Worm (Caenorhabditis elegans): ENCODE measurements around the gene hhat-1.

The hhat-1 gene

DNA sequence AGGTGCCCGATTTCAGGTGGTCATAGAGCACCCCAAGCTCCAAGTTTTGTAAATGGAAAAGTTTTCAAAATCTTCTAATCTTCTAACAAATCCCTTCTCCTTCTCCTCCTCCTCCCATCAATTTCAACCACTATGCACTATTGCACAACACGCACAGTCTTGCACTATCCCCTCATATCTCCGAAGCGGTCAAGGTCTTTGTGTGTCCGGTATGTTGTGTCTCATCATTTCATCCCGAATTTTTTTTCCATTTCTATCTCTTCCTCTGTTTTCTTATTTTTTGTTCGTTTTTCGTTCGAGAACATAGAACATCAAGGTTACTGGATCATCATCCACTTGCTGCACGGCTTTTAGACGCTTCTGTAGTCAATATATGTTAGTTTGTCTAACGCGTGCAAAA lies 25.9 kb downstream of the hhat-1 start:
- TF ChIP-seq eor-1 (tag; optimal IDR thresholded peaks at IDR 0.05), result no peak
- no peak for TF ChIP-seq R02D3.7 (tag; optimal IDR thresholded peaks at IDR 0.05)
- peak; percentile 68 for TF ChIP-seq nhr-23 (tag; optimal IDR thresholded peaks at IDR 0.05)
- no peak for TF ChIP-seq nhr-28 (tag; optimal IDR thresholded peaks at IDR 0.05)
- no peak for TF ChIP-seq nhr-12 (tag; optimal IDR thresholded peaks at IDR 0.05)
- no peak for TF ChIP-seq zag-1 (tag; optimal IDR thresholded peaks at IDR 0.05)
- TF ChIP-seq lin-39 (tag; optimal IDR thresholded peaks at IDR 0.05), result no peak
- TF ChIP-seq ZK546.5 (tag; optimal IDR thresholded peaks at IDR 0.05), result no peak
- TF ChIP-seq nhr-43 (tag; optimal IDR thresholded peaks at IDR 0.05; ENCODE audit: poor library complexity, severe bottlenecking), result peak; percentile 15

DNA sequence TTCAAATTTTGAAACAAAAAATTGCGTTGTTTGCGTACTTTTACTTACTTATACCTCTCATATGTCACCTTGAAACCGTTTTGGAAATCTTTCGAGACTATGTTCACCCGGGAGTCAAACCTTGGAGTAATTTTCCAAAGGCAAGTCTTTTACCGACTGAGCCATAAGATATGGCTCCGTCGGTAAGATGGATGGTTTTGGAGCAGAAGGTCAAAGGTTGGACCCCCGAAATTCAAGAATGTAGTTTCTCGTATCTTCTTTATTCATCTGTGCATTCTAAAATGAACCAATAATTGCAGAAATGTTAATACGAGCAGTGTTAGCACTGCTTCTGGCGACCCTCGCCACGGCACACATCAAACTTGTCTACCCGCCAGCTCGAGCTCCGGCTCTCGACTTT lies 27.0 kb downstream of the hhat-1 start, which contains the start of gene C09F9.2:
Gene C09F9.2 (plus strand): TSS at position 301 of the 400 bp plus-strand sequence.
- no peak for TF ChIP-seq lin-39 (tag; optimal IDR thresholded peaks at IDR 0.05)
- TF ChIP-seq ZK546.5 (tag; optimal IDR thresholded peaks at IDR 0.05), result no peak
- TF ChIP-seq tbx-2 (tag; optimal IDR thresholded peaks at IDR 0.05), result no peak
- no peak for TF ChIP-seq hmg-11 (tag; optimal IDR thresholded peaks at IDR 0.05)
- TF ChIP-seq nhr-67 (tag; optimal IDR thresholded peaks at IDR 0.05), result no peak
- no peak for TF ChIP-seq egl-27 (tag; optimal IDR thresholded peaks at IDR 0.05)
- no peak for TF ChIP-seq nhr-76 (tag; optimal IDR thresholded peaks at IDR 0.05)
- TF ChIP-seq nhr-28 (tag; optimal IDR thresholded peaks at IDR 0.05), result no peak
- no peak for TF ChIP-seq eor-1 (tag; optimal IDR thresholded peaks at IDR 0.05)
- TF ChIP-seq ceh-28 (tag; optimal IDR thresholded peaks at IDR 0.05), result no peak
- TF ChIP-seq skn-1 (tag; optimal IDR thresholded peaks at IDR 0.05), result no peak
- no peak for TF ChIP-seq snpc-4 (tag; optimal IDR thresholded peaks at IDR 0.05)
- no peak for TF ChIP-seq zag-1 (tag; optimal IDR thresholded peaks at IDR 0.05)
- no peak for TF ChIP-seq ztf-4 (tag; optimal IDR thresholded peaks at IDR 0.05)

DNA sequence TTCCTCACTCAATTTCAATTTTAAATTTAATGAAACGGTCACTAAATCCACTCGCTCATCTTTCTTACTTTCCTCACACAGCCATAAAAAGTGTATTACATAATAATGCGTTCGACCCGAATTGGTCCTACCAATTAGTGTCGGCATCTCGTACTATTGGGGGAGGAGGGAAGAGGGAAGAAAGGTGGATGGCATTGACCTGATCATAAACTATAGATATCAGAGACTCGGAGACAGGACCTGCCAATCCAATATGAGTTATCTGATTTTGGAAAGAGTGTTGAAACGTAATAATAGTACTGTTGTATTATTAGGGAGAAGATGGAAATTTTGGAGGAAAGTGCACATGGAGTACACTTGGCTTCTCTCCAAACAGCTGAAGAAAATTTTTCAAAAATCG lies 27.7 kb downstream of the hhat-1 start:
- TF ChIP-seq nhr-76 (tag; optimal IDR thresholded peaks at IDR 0.05), result no peak
- no peak for TF ChIP-seq mml-1 (tag; optimal IDR thresholded peaks at IDR 0.05)
- no peak for TF ChIP-seq nhr-25 (tag; optimal IDR thresholded peaks at IDR 0.05)
- TF ChIP-seq nhr-23 (tag; optimal IDR thresholded peaks at IDR 0.05), result peak; percentile 2
- TF ChIP-seq elt-2 (tag; optimal IDR thresholded peaks at IDR 0.05), result no peak

DNA sequence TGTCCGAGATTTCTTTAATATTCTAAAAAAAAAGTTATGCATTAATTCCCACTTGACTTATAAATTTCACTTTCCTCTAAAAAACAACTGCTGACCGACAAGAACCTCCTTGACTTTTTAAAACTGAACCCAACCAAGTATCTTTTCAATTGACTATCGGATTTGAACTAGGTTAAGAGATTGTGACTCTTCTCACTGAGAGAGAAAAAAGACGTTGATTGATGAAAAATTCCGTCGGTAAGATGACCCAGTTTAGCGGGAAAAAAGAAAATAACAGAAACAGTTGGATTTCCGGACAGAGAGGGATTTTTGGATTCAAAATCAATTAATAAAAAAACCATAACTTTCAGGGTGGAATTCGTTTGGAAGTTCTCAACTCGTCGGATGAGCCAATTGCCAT lies 28.2 kb downstream of the hhat-1 start:
- TF ChIP-seq nhr-23 (tag; optimal IDR thresholded peaks at IDR 0.05), result peak; percentile 62
- no peak for TF ChIP-seq hmg-11 (tag; optimal IDR thresholded peaks at IDR 0.05)
- TF ChIP-seq nhr-11 (tag; optimal IDR thresholded peaks at IDR 0.05), result no peak

DNA sequence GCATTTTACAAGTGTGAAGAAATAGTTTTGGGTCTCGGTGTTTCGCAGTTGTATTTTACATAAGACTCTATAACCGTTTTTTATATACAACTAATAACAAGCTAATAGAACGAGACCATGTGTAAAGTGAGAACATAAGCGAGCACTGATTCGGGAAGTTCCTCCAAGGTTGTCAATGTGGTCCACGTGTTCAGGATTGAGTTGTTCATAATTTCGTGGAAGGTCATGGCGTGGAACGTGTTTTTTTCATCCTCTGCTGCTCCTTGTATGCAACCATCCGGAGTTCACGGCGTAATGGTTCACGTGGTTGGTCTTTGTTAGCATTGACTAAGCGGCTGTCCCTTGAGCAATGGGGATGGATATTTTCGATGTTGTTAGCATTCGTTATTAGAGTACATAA lies 49.9 kb downstream of the hhat-1 start:
- no peak for TF ChIP-seq nhr-28 (tag; optimal IDR thresholded peaks at IDR 0.05)
- TF ChIP-seq sea-2 (GFP tag; optimal IDR thresholded peaks at IDR 0.05), result no peak
- TF ChIP-seq aly-2 (tag; optimal IDR thresholded peaks at IDR 0.05), result no peak
- TF ChIP-seq ceh-82 (tag; optimal IDR thresholded peaks at IDR 0.05), result no peak
- no peak for TF ChIP-seq unc-39 (tag; optimal IDR thresholded peaks at IDR 0.05)
- no peak for TF ChIP-seq ceh-16 (tag; optimal IDR thresholded peaks at IDR 0.05)
- no peak for TF ChIP-seq ceh-28 (tag; optimal IDR thresholded peaks at IDR 0.05)
- TF ChIP-seq nhr-76 (tag; optimal IDR thresholded peaks at IDR 0.05), result no peak
- TF ChIP-seq ztf-4 (tag; optimal IDR thresholded peaks at IDR 0.05), result no peak
- TF ChIP-seq lin-15B (tag; optimal IDR thresholded peaks at IDR 0.05), result no peak
- TF ChIP-seq nhr-23 (tag; optimal IDR thresholded peaks at IDR 0.05), result no peak
- no peak for TF ChIP-seq ZK546.5 (tag; optimal IDR thresholded peaks at IDR 0.05)
- TF ChIP-seq egl-27 (tag; optimal IDR thresholded peaks at IDR 0.05), result no peak
